Worm (Caenorhabditis elegans) whole organism, midembryonic: Measurements from ENCODE around the gene fkh-9.

Experiments used
- T22C8.4 ChIP-seq: fragments of 200-800 bp; sonication (Bioruptor generic); IDR thresholded peaks from 2 replicates; pipeline ENCODE4 v1.3.6; 2022; ENCODE audit warnings: missing genetic modification characterization, missing compliant biosample characterization
- cog-1 ChIP-seq: sonication (generic microtip); optimal IDR thresholded peaks from 2 replicates; lab custom pipeline; 2016; ENCODE audit warnings: missing genetic modification characterization, missing compliant biosample characterization
- flt-1 ChIP-seq: fragments of 200-800 bp; sonication (Bioruptor generic); IDR thresholded peaks from 2 replicates; pipeline ENCODE4 v1.3.6; 2022; ENCODE audit warnings: missing genetic modification characterization, missing compliant biosample characterization
- med-1 ChIP-seq: sonication (generic microtip); optimal IDR thresholded peaks from 2 replicates; lab custom pipeline; 2017; ENCODE audit warnings: missing genetic modification characterization, mild to moderate bottlenecking, missing compliant biosample characterization, antibody characterized with exemption, missing genetic modification reagents; ENCODE audit not compliant: insufficient read depth
- ref-1 ChIP-seq: fragments of 200-800 bp; sonication (Bioruptor generic); conservative IDR thresholded peaks from 2 replicates; pipeline ENCODE4 v1.3.6; 2022; ENCODE audit warnings: missing genetic modification reagents, missing genetic modification characterization, missing compliant biosample characterization
- ztf-29 ChIP-seq: fragments of 200-800 bp; sonication (Bioruptor generic); IDR thresholded peaks from 2 replicates; pipeline ENCODE4 v1.3.6; 2022; ENCODE audit warnings: missing genetic modification reagents, missing genetic modification characterization, missing compliant biosample characterization

ce11 chrX:3832059-3832641 lies 5.4 kb upstream of the fkh-9 start:
- no peak for TF ChIP-seq cog-1
- no peak for TF ChIP-seq med-1
- no peak for TF ChIP-seq ref-1 (GFP tag; lab: Robert Waterston, UW)
- no peak for TF ChIP-seq ztf-29
- no peak for TF ChIP-seq T22C8.4
- TF ChIP-seq flt-1 (GFP tag; lab: Robert Waterston, UW), result no peak
